Worm (Caenorhabditis elegans): Measurements from ENCODE around the gene C04E6.12.
A peak's percentile ranks its signal among the peaks of the same experiment; 100 is the strongest.

Gene C04E6.12

DNA sequence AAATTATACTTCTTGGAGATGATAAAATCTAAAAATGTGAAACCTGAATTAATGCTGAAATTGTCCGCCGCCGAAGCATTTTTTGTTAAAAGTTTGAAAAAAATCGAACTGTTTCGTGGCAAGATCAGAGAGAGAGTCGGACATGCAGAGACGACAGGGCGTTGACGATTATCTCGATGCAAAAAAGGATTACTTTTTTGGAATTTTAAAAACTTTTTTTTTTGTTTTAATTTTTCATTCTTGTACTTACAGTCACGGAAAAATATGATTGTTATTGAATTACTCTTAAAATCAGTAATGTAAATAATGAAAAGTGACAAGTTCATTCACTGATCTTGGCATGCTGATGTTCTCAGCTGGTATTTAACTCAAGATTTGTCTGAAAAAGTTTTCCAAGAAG is 16.9 kb upstream of the C04E6.12 start, which contains the start of the genes M03F8.5 and M03F8.7:
TSS of gene M03F8.5 (minus strand) at position 101 of the 400 bp plus-strand sequence.
TSS of gene M03F8.7 (plus strand) at position 249 of the 400 bp plus-strand sequence.
- TF ChIP-seq Y48G9A.11 (GFP tag; IDR thresholded peaks at IDR 0.05), result no peak
- no peak for TF ChIP-seq nhr-237 (tag; optimal IDR thresholded peaks at IDR 0.05)
- no peak for TF ChIP-seq cey-2 (tag; optimal IDR thresholded peaks at IDR 0.05; ENCODE audit: borderline replicate concordance, insufficient read depth)
- TF ChIP-seq ceh-44 (GFP tag; IDR thresholded peaks at IDR 0.05), result no peak

- TF ChIP-seq dve-1 (tag; optimal IDR thresholded peaks at IDR 0.05; ENCODE audit: insufficient read depth) (peak; percentile 25), nhr-77 (tag; optimal IDR thresholded peaks at IDR 0.05) (peak; percentile 31), ztf-7 (tag; optimal IDR thresholded peaks at IDR 0.05) (no peak), nhr-28 (tag; optimal IDR thresholded peaks at IDR 0.05) (peak; percentile 50), daf-16 (GFP tag; optimal IDR thresholded peaks at IDR 0.05) (no peak), daf-16 (tag; optimal IDR thresholded peaks at IDR 0.05) (peak; percentile 63), lin-13 (GFP tag; optimal IDR thresholded peaks at IDR 0.05) (no peak), pqm-1 (tag; optimal IDR thresholded peaks at IDR 0.05) (peak; percentile 52)
Observed at ce11 chrV:5930588-5930987, 10.8 kb upstream of the C04E6.12 start, which contains the start of gene galt-1. Gene galt-1, plus strand, starts transcription at chrV:5930905.

- TF ChIP-seq F10B5.3 (tag; optimal IDR thresholded peaks at IDR 0.05) (no peak), pha-4 (GFP tag; IDR thresholded peaks at IDR 0.05) (no peak), pha-4 (tag; optimal IDR thresholded peaks at IDR 0.05) (no peak), unc-130 (GFP tag; optimal IDR thresholded peaks at IDR 0.05) (no peak), mep-1 (tag; optimal IDR thresholded peaks at IDR 0.05) (no peak), snpc-4 (tag; optimal IDR thresholded peaks at IDR 0.05) (no peak), nhr-102 (tag; optimal IDR thresholded peaks at IDR 0.05) (no peak), vab-7 (GFP tag; IDR thresholded peaks at IDR 0.05) (no peak), aha-1 (tag) (peak; percentile 50), zfp-3 (GFP tag; conservative IDR thresholded peaks at IDR 0.05) (no peak)
Observed at ce11 chrV:5928006-5928405, 8.2 kb upstream of the C04E6.12 start.

DNA sequence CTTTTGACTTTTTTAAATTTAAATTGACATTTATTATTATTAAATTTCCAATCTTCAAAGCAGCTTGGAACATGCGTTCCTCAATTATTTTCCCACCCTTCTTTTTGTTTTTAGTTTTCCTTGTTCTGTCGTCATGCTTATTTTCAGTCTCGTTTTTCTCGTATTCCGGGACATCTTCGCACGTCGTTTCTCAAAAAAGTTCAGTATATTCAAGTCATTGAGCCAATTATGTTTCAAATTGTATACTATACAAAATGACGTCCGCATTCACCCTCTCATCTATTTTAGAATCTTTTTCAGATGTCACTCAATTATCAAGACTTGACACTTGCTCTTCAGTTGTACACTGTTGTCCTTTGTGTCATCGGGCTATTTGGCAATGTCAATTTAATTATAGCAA is 7.6 kb upstream of the C04E6.12 start, which contains the start of gene srsx-17:
TSS of gene srsx-17 (plus strand) at position 301 of the 400 bp plus-strand sequence.
- TF ChIP-seq ztf-11 (tag; optimal IDR thresholded peaks at IDR 0.05) (no peak), lin-15B (tag; optimal IDR thresholded peaks at IDR 0.05) (no peak), tag-97 (GFP tag; IDR thresholded peaks at IDR 0.05) (no peak), egl-27 (tag; optimal IDR thresholded peaks at IDR 0.05) (no peak), zfp-3 (GFP tag; conservative IDR thresholded peaks at IDR 0.05) (no peak), nhr-111 (GFP tag; optimal IDR thresholded peaks at IDR 0.05) (no peak), saeg-2 (GFP tag; IDR thresholded peaks at IDR 0.05) (no peak), nhr-11 (tag; optimal IDR thresholded peaks at IDR 0.05) (no peak), zfp-2 (tag; optimal IDR thresholded peaks at IDR 0.05) (no peak), nhr-10 (tag; optimal IDR thresholded peaks at IDR 0.05) (no peak), F37D6.2 (tag; optimal IDR thresholded peaks at IDR 0.05) (no peak), mdl-1 (tag; optimal IDR thresholded peaks at IDR 0.05) (no peak)

DNA sequence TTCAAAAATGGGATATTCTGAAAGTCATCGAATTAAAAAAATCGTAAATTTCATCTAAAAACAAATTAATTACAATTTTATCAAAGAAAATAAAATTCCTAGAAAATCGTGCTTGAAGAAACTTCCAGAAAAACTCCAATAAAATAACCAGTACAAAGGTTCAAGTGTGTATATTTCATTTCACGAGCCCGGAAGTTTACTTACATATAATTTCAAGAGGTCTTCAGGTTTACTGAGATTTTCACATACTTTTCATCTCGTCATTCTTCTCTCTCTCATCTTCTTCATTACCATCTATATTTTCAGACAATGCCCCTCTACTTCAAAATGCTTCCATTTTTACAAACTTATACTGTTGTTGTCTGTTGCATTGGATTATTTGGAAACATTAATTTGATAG is 2.4 kb upstream of the C04E6.12 start, which contains the start of gene srsx-18:
TSS of gene srsx-18 (plus strand) at position 301 of the 400 bp plus-strand sequence.
- no peak for TF ChIP-seq Y75B8A.6 (GFP tag; IDR thresholded peaks at IDR 0.05)
- no peak for TF ChIP-seq T26A8.4 (GFP tag; IDR thresholded peaks at IDR 0.05)
- TF ChIP-seq hlh-30 (tag; optimal IDR thresholded peaks at IDR 0.05; ENCODE audit: insufficient read depth), result no peak
- no peak for TF ChIP-seq Y48G9A.11 (GFP tag; IDR thresholded peaks at IDR 0.05)
- no peak for TF ChIP-seq F26F4.8 (GFP tag; conservative IDR thresholded peaks at IDR 0.05)
- TF ChIP-seq unc-62 (GFP tag; optimal IDR thresholded peaks at IDR 0.05 in 1 of 2), result no peak
- TF ChIP-seq unc-62 (tag; optimal IDR thresholded peaks at IDR 0.05), result no peak
- TF ChIP-seq daf-19 (GFP tag; conservative IDR thresholded peaks at IDR 0.05), result no peak
- TF ChIP-seq F49E8.2 (tag; optimal IDR thresholded peaks at IDR 0.05; ENCODE audit: borderline replicate concordance), result no peak
